Worm (Caenorhabditis elegans) whole organism, L2 larva: Measurements from ENCODE around the gene let-60.

ENCODE experiments used
- C34F6.9 ChIP-seq: fragments of 150-350 bp; optimal IDR thresholded peaks from 2 replicates; lab custom pipeline; 2014; ENCODE audit warnings: missing biosample characterization, missing genetic modification characterization
- F13H6.1 ChIP-seq: sonication (generic microtip); optimal IDR thresholded peaks from 2 replicates; lab custom pipeline; 2016; ENCODE audit warnings: missing genetic modification characterization, missing compliant biosample characterization
- Y55F3AM.14 ChIP-seq: fragments of 200-800 bp; sonication (Bioruptor generic); optimal IDR thresholded peaks from 2 replicates; lab custom pipeline; 2018; ENCODE audit warnings: mild to moderate bottlenecking, missing genetic modification characterization, missing compliant biosample characterization
- ZK546.5 ChIP-seq: sonication (generic microtip); optimal IDR thresholded peaks from 2 replicates; lab custom pipeline; 2017; ENCODE audit warnings: missing biosample characterization, missing genetic modification characterization
- alr-1 ChIP-seq: fragments of 150-350 bp; optimal IDR thresholded peaks from 2 replicates; lab custom pipeline; 2014; ENCODE audit warnings: missing biosample characterization, missing genetic modification characterization
- aly-2 ChIP-seq: fragments of 150-350 bp; optimal IDR thresholded peaks from 2 replicates; lab custom pipeline; 2014; ENCODE audit warnings: missing biosample characterization, missing genetic modification characterization
- ama-1 ChIP-seq: fragments of 150-350 bp; optimal IDR thresholded peaks from 2 replicates; lab custom pipeline; 2018; ENCODE audit warnings: inconsistent platforms
- ceh-16 ChIP-seq: fragments of 150-350 bp; optimal IDR thresholded peaks from 2 replicates; lab custom pipeline; 2014; ENCODE audit warnings: missing biosample characterization, missing genetic modification characterization
- ceh-82 ChIP-seq: fragments of 150-350 bp; optimal IDR thresholded peaks from 2 replicates; lab custom pipeline; 2014; ENCODE audit warnings: missing biosample characterization, missing genetic modification characterization
- crh-2 ChIP-seq: sonication (generic microtip); optimal IDR thresholded peaks from 2 replicates; lab custom pipeline; 2017; ENCODE audit warnings: missing biosample characterization, missing genetic modification characterization
- dmd-4 ChIP-seq: sonication (generic microtip); optimal IDR thresholded peaks from 2 replicates; lab custom pipeline; 2017; ENCODE audit warnings: missing biosample characterization, missing genetic modification characterization
- egl-27 ChIP-seq: sonication (generic microtip); optimal IDR thresholded peaks from 3 replicates; lab custom pipeline; 2017; ENCODE audit warnings: missing biosample characterization, missing genetic modification reagents, missing genetic modification characterization
- elt-1 ChIP-seq: fragments of 150-350 bp; optimal IDR thresholded peaks from 2 replicates; lab custom pipeline; 2014; ENCODE audit warnings: missing biosample characterization, missing genetic modification characterization
- elt-3 ChIP-seq: sonication (generic microtip); optimal IDR thresholded peaks from 2 replicates; lab custom pipeline; 2017; ENCODE audit warnings: missing biosample characterization, missing genetic modification characterization
- lin-11 ChIP-seq: fragments of 150-350 bp; sonication (generic microtip); optimal IDR thresholded peaks from 2 replicates; lab custom pipeline; 2014; ENCODE audit warnings: missing biosample characterization, missing genetic modification characterization, inconsistent platforms, mixed read lengths
- lin-13 ChIP-seq: fragments of 150-350 bp; optimal IDR thresholded peaks from 2 replicates; lab custom pipeline; 2014; ENCODE audit warnings: missing biosample characterization, missing genetic modification reagents, missing genetic modification characterization
- lin-39 ChIP-seq: fragments of 150-350 bp; optimal IDR thresholded peaks from 2 replicates; lab custom pipeline; 2014; ENCODE audit warnings: missing biosample characterization, missing genetic modification reagents, missing genetic modification characterization
- lsy-2 ChIP-seq, 2 experiments: fragments of 150-350 bp in 1 of 2; sonication (generic microtip) in 1 of 2; optimal IDR thresholded peaks; 2 replicates each; lab custom pipeline; 2014 to 2017; ENCODE audit warnings: missing biosample characterization in 2 of 2, missing genetic modification characterization in 2 of 2
- mab-5 ChIP-seq: fragments of 150-350 bp; optimal IDR thresholded peaks from 2 replicates; lab custom pipeline; 2014; ENCODE audit warnings: missing biosample characterization, missing genetic modification characterization
- mdl-1 ChIP-seq, 2 experiments: fragments of 150-350 bp in 1 of 2; sonication (generic microtip) in 1 of 2; optimal IDR thresholded peaks; 2 replicates each; lab custom pipeline; 2017; ENCODE audit warnings: missing biosample characterization in 2 of 2, missing genetic modification characterization in 2 of 2
- nhr-10 ChIP-seq: sonication (generic microtip); optimal IDR thresholded peaks from 2 replicates; lab custom pipeline; 2017; ENCODE audit warnings: missing biosample characterization, missing genetic modification characterization
- nhr-11 ChIP-seq: fragments of 150-350 bp; optimal IDR thresholded peaks from 2 replicates; lab custom pipeline; 2014; ENCODE audit warnings: missing biosample characterization, missing genetic modification characterization
- nhr-12 ChIP-seq: fragments of 150-350 bp; optimal IDR thresholded peaks from 2 replicates; lab custom pipeline; 2014; ENCODE audit warnings: missing biosample characterization, missing genetic modification characterization
- nhr-129 ChIP-seq: fragments of 150-350 bp; optimal IDR thresholded peaks from 2 replicates; lab custom pipeline; 2014; ENCODE audit warnings: missing biosample characterization, missing genetic modification characterization
- nhr-21 ChIP-seq: fragments of 150-350 bp; optimal IDR thresholded peaks from 2 replicates; lab custom pipeline; 2014; ENCODE audit warnings: missing biosample characterization, missing genetic modification characterization
- nhr-237 ChIP-seq: fragments of 150-350 bp; optimal IDR thresholded peaks from 2 replicates; lab custom pipeline; 2014; ENCODE audit warnings: missing biosample characterization, missing genetic modification characterization
- nhr-25 ChIP-seq: fragments of 150-350 bp; sonication (generic microtip); optimal IDR thresholded peaks from 3 replicates; lab custom pipeline; 2014; ENCODE audit warnings: missing biosample characterization, missing genetic modification characterization
- nhr-6 ChIP-seq: fragments of 150-350 bp; optimal IDR thresholded peaks from 2 replicates; lab custom pipeline; 2014; ENCODE audit warnings: missing biosample characterization, missing genetic modification characterization
- nhr-77 ChIP-seq: fragments of 150-350 bp; optimal IDR thresholded peaks from 2 replicates; lab custom pipeline; 2014; ENCODE audit warnings: missing biosample characterization, missing genetic modification characterization
- peb-1 ChIP-seq: fragments of 150-350 bp; optimal IDR thresholded peaks from 2 replicates; lab custom pipeline; 2014; ENCODE audit warnings: missing biosample characterization, missing genetic modification characterization
- sem-4 ChIP-seq: fragments of 150-350 bp; optimal IDR thresholded peaks from 2 replicates; lab custom pipeline; 2014; ENCODE audit warnings: missing biosample characterization, missing genetic modification reagents, missing genetic modification characterization
- skn-1 ChIP-seq: sonication (generic microtip); optimal IDR thresholded peaks from 2 replicates; lab custom pipeline; 2017; ENCODE audit warnings: missing biosample characterization, missing genetic modification characterization
- sma-3 ChIP-seq: sonication (generic microtip); optimal IDR thresholded peaks from 2 replicates; lab custom pipeline; 2016; ENCODE audit warnings: missing genetic modification reagents, missing genetic modification characterization, missing compliant biosample characterization
- sma-9 ChIP-seq, 2 experiments: fragments of 150-350 bp in 1 of 2; sonication (generic microtip) in 1 of 2; optimal IDR thresholded peaks; 2 replicates each; lab custom pipeline; 2014 to 2016; ENCODE audit warnings: missing genetic modification characterization in 2 of 2, mild to moderate bottlenecking in 1 of 2, missing biosample characterization in 1 of 2, missing compliant biosample characterization in 1 of 2, missing genetic modification reagents in 1 of 2, moderate library complexity in 1 of 2
- snpc-4 ChIP-seq: fragments of 150-350 bp; optimal IDR thresholded peaks from 2 replicates; lab custom pipeline; 2014; ENCODE audit warnings: missing biosample characterization, missing genetic modification characterization
- unc-39 ChIP-seq: fragments of 150-350 bp; optimal IDR thresholded peaks from 2 replicates; lab custom pipeline; 2014; ENCODE audit warnings: missing biosample characterization, missing genetic modification characterization
- unc-55 ChIP-seq: fragments of 150-350 bp; sonication (generic microtip); optimal IDR thresholded peaks from 3 replicates; lab custom pipeline; 2014; ENCODE audit warnings: missing biosample characterization, missing genetic modification reagents, missing genetic modification characterization
- unc-62 ChIP-seq: fragments of 150-350 bp; optimal IDR thresholded peaks from 2 replicates; lab custom pipeline; 2014; ENCODE audit warnings: missing biosample characterization, missing genetic modification reagents, missing genetic modification characterization
- zag-1 ChIP-seq: fragments of 150-350 bp; optimal IDR thresholded peaks from 2 replicates; lab custom pipeline; 2014; ENCODE audit warnings: missing biosample characterization, missing genetic modification characterization
- ztf-1 ChIP-seq: fragments of 200-800 bp; sonication (Bioruptor generic); conservative IDR thresholded peaks from 2 replicates; pipeline ENCODE4 v1.3.6; 2022; ENCODE audit warnings: missing genetic modification characterization, missing compliant biosample characterization
- ztf-11 ChIP-seq: sonication (generic microtip); optimal IDR thresholded peaks from 2 replicates; lab custom pipeline; 2017; ENCODE audit warnings: missing biosample characterization, missing genetic modification characterization
- ztf-4 ChIP-seq: fragments of 150-350 bp; optimal IDR thresholded peaks from 2 replicates; lab custom pipeline; 2014; ENCODE audit warnings: missing biosample characterization, missing genetic modification characterization

Gene let-60

ce11 chrIV:11646908-11647307 is 44.0 kb downstream of the let-60 start:
- no peak for TF ChIP-seq ztf-1 (GFP tag; lab: Robert Waterston, UW)
- no peak for TF ChIP-seq unc-55 (GFP tag; lab: Kevin White, UChicago)
- no peak for TF ChIP-seq nhr-10 (tag; lab: Kevin White, UChicago)
- TF ChIP-seq dmd-4 (tag; lab: Kevin White, UChicago): no peak
- peak; percentile 7 for TF ChIP-seq nhr-6 (tag; lab: Kevin White, UChicago)
- no peak for TF ChIP-seq ceh-82 (tag; lab: Kevin White, UChicago)
- TF ChIP-seq aly-2 (tag; lab: Kevin White, UChicago): no peak
- no peak for TF ChIP-seq crh-2 (tag; lab: Kevin White, UChicago)
- TF ChIP-seq unc-39: no peak
- TF ChIP-seq sem-4: no peak
- no peak for TF ChIP-seq Y55F3AM.14 (GFP tag; lab: Kevin White, UChicago)
- no peak for TF ChIP-seq nhr-77 (tag; lab: Kevin White, UChicago)
- TF ChIP-seq F13H6.1 (tag; lab: Kevin White, UChicago): peak; percentile 19
- TF ChIP-seq ceh-16: no peak
- no peak for TF ChIP-seq skn-1 (tag; lab: Kevin White, UChicago)
- no peak for TF ChIP-seq C34F6.9 (tag; lab: Kevin White, UChicago)
- no peak for TF ChIP-seq snpc-4 (tag; lab: Kevin White, UChicago)
- TF ChIP-seq ZK546.5 (tag; lab: Kevin White, UChicago): no peak
- TF ChIP-seq zag-1 (tag; lab: Kevin White, UChicago): no peak
- no peak for TF ChIP-seq ztf-11 (tag; lab: Kevin White, UChicago)
- TF ChIP-seq ama-1: no peak
- peak; percentile 40 for TF ChIP-seq nhr-129 (tag; lab: Kevin White, UChicago)
- peak; percentile 30 for TF ChIP-seq sma-9 (GFP tag; optimal IDR thresholded peaks at IDR 0.05; lab: Kevin White, UChicago)
- TF ChIP-seq sma-9 (tag; optimal IDR thresholded peaks at IDR 0.05; lab: Kevin White, UChicago): no peak
- TF ChIP-seq nhr-237 (tag; lab: Kevin White, UChicago): no peak
- no peak for TF ChIP-seq ztf-4 (tag; lab: Kevin White, UChicago)
- TF ChIP-seq nhr-12 (tag; lab: Kevin White, UChicago): no peak
- no peak for TF ChIP-seq mab-5
- TF ChIP-seq egl-27: no peak
- TF ChIP-seq unc-62 (GFP tag; lab: Kevin White, UChicago): no peak
- TF ChIP-seq peb-1 (tag; lab: Kevin White, UChicago): no peak

DNA sequence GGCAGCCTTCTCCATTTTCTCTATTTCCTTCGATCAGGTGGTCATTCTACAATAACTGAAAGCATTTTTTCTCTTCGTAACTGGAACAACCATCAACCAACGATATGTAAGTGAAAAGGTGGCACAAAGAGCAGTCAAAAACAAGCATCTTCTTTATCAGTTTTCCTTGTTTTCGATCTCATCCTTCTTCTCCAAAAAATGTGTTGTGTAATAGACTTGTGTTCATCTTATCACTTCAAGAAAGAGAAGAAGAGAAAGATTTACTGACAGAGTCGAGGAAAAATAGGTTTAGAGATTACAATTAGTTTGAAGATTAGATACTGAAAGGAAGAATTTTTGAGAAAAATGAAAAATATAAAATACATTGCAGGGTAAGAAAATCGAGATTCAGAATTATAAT is 45.5 kb downstream of the let-60 start:
- no peak for TF ChIP-seq nhr-21 (tag; lab: Kevin White, UChicago)
- no peak for TF ChIP-seq sem-4
- no peak for TF ChIP-seq elt-3 (tag; lab: Kevin White, UChicago)
- no peak for TF ChIP-seq nhr-237 (tag; lab: Kevin White, UChicago)
- no peak for TF ChIP-seq elt-1 (tag; lab: Kevin White, UChicago)
- no peak for TF ChIP-seq ceh-82 (tag; lab: Kevin White, UChicago)
- TF ChIP-seq nhr-25 (tag; lab: Kevin White, UChicago): no peak
- peak in 1 of 2 experiments; percentile 7 for TF ChIP-seq lsy-2 (tag; optimal IDR thresholded peaks at IDR 0.05; lab: Kevin White, UChicago)
- peak; percentile 45 for TF ChIP-seq nhr-129 (tag; lab: Kevin White, UChicago)
- TF ChIP-seq lin-39: no peak
- no peak for TF ChIP-seq nhr-11
- no peak for TF ChIP-seq alr-1 (tag; lab: Kevin White, UChicago)
- TF ChIP-seq sma-3 (GFP tag; lab: Kevin White, UChicago): no peak
- no peak for TF ChIP-seq nhr-77 (tag; lab: Kevin White, UChicago)
- TF ChIP-seq ztf-11 (tag; lab: Kevin White, UChicago): no peak
- no peak for TF ChIP-seq lin-11 (tag; lab: Kevin White, UChicago)
- no peak for TF ChIP-seq unc-62 (GFP tag; lab: Kevin White, UChicago)
- peak; percentile 34 for TF ChIP-seq sma-9 (GFP tag; optimal IDR thresholded peaks at IDR 0.05; lab: Kevin White, UChicago)
- no peak for TF ChIP-seq sma-9 (tag; optimal IDR thresholded peaks at IDR 0.05; lab: Kevin White, UChicago)
- no peak for TF ChIP-seq dmd-4 (tag; lab: Kevin White, UChicago)
- no peak for TF ChIP-seq ztf-4 (tag; lab: Kevin White, UChicago)
- TF ChIP-seq mdl-1 (tag; optimal IDR thresholded peaks at IDR 0.05; lab: Kevin White, UChicago): no peak
- no peak for TF ChIP-seq ZK546.5 (tag; lab: Kevin White, UChicago)
- TF ChIP-seq lin-13 (GFP tag; lab: Kevin White, UChicago): no peak
- no peak for TF ChIP-seq unc-39
- peak; percentile 26 for TF ChIP-seq F13H6.1 (tag; lab: Kevin White, UChicago)
- TF ChIP-seq nhr-10 (tag; lab: Kevin White, UChicago): no peak
- no peak for TF ChIP-seq ama-1
